Fruit fly (Drosophila melanogaster) whole organism, embryonic: ENCODE data around the gene Adsl.

ENCODE experiments used
- Adf1 ChIP-seq: fragments of 200-800 bp; sonication (Bioruptor generic); IDR thresholded peaks from 2 replicates; pipeline ENCODE4 v1.3.6; 2022; ENCODE audit warnings: missing biosample characterization, missing genetic modification characterization
- CG10565 ChIP-seq: fragments of 200-800 bp; sonication (Bioruptor generic); optimal IDR thresholded peaks from 3 replicates; lab custom pipeline; 2016; ENCODE audit warnings: missing biosample characterization, mild to moderate bottlenecking, missing genetic modification characterization
- CG13296 ChIP-seq: fragments of 200-800 bp; sonication (Bioruptor generic); optimal IDR thresholded peaks from 3 replicates; lab custom pipeline; 2018; ENCODE audit warnings: missing biosample characterization, mild to moderate bottlenecking, missing genetic modification characterization
- CG13424 ChIP-seq: fragments of 200-800 bp; sonication (Bioruptor generic); optimal IDR thresholded peaks from 2 replicates; lab custom pipeline; 2019; ENCODE audit warnings: missing biosample characterization, mild to moderate bottlenecking, missing genetic modification characterization, moderate library complexity
- CG13624 ChIP-seq: fragments of 200-800 bp; sonication (Bioruptor generic); optimal IDR thresholded peaks from 2 replicates; lab custom pipeline; 2016; ENCODE audit warnings: missing biosample characterization, missing genetic modification characterization
- CG14667 ChIP-seq: fragments of 200-800 bp; sonication (Bioruptor generic); IDR thresholded peaks from 2 replicates; pipeline ENCODE4 v1.3.6; 2022; ENCODE audit warnings: missing biosample characterization, missing genetic modification characterization
- CG15073 ChIP-seq: fragments of 200-800 bp; sonication (Bioruptor generic); optimal IDR thresholded peaks from 2 replicates; lab custom pipeline; 2016; ENCODE audit warnings: missing biosample characterization, missing genetic modification characterization
- CG17568 ChIP-seq: fragments of 200-800 bp; sonication (Bioruptor generic); optimal IDR thresholded peaks from 2 replicates; lab custom pipeline; 2018; ENCODE audit warnings: missing biosample characterization, mild to moderate bottlenecking, missing genetic modification characterization, moderate library complexity
- CG2889 ChIP-seq: fragments of 200-800 bp; sonication (Bioruptor generic); IDR thresholded peaks from 3 replicates; pipeline ENCODE4 v1.3.6; 2022; ENCODE audit warnings: missing biosample characterization, missing genetic modification characterization
- CG30403 ChIP-seq: fragments of 200-800 bp; sonication (Bioruptor generic); optimal IDR thresholded peaks from 3 replicates; lab custom pipeline; 2016; ENCODE audit warnings: missing biosample characterization, missing genetic modification characterization
- CG3163 ChIP-seq: fragments of 200-800 bp; sonication (Bioruptor generic); optimal IDR thresholded peaks from 3 replicates; lab custom pipeline; 2016; ENCODE audit warnings: missing biosample characterization, missing genetic modification characterization
- CG32772 ChIP-seq: fragments of 200-800 bp; sonication (Bioruptor generic); IDR thresholded peaks from 2 replicates; pipeline ENCODE4 v1.3.6; 2022; ENCODE audit warnings: missing biosample characterization, missing genetic modification characterization
- CG34224 ChIP-seq: fragments of 200-800 bp; sonication (Bioruptor generic); IDR thresholded peaks from 3 replicates; pipeline ENCODE4 v1.3.6; 2022; ENCODE audit warnings: missing biosample characterization, missing genetic modification characterization; ENCODE audit not compliant: partially characterized antibody
- CG3847 ChIP-seq: fragments of 200-800 bp; sonication (Bioruptor generic); IDR thresholded peaks from 2 replicates; pipeline ENCODE4 v1.3.6; 2022; ENCODE audit warnings: missing biosample characterization, missing genetic modification characterization
- CG4707 ChIP-seq: fragments of 200-800 bp; sonication (Bioruptor generic); optimal IDR thresholded peaks from 2 replicates; lab custom pipeline; 2018; ENCODE audit warnings: missing biosample characterization, mild to moderate bottlenecking, missing genetic modification characterization, moderate library complexity
- CG5180 ChIP-seq: fragments of 200-800 bp; sonication (Bioruptor generic); optimal IDR thresholded peaks from 3 replicates; lab custom pipeline; 2017; ENCODE audit warnings: missing biosample characterization, missing genetic modification characterization, mild to moderate bottlenecking, moderate library complexity, missing genetic modification reagents
- CG7963 ChIP-seq: fragments of 200-800 bp; sonication (Bioruptor generic); IDR thresholded peaks from 3 replicates; pipeline ENCODE4 v1.3.6; 2022; ENCODE audit warnings: missing biosample characterization, missing genetic modification characterization; ENCODE audit not compliant: partially characterized antibody
- CTCF ChIP-seq: fragments of 200-800 bp; sonication (Bioruptor generic); optimal IDR thresholded peaks from 2 replicates; lab custom pipeline; 2017; ENCODE audit warnings: missing biosample characterization, mild to moderate bottlenecking, missing genetic modification characterization, moderate library complexity
- Dip3 ChIP-seq: fragments of 200-800 bp; sonication (Bioruptor generic); optimal IDR thresholded peaks from 3 replicates; lab custom pipeline; 2016; ENCODE audit warnings: missing biosample characterization, missing genetic modification characterization
- Doc2 ChIP-seq: fragments of 200-800 bp; sonication (Bioruptor generic); IDR thresholded peaks from 2 replicates; pipeline ENCODE4 v1.3.6; 2022; ENCODE audit warnings: missing biosample characterization, missing genetic modification characterization
- H2.0 ChIP-seq: fragments of 200-800 bp; sonication (Bioruptor generic); IDR thresholded peaks from 2 replicates; pipeline ENCODE4 v1.3.6; 2022; ENCODE audit warnings: missing biosample characterization, missing genetic modification characterization
- Opbp ChIP-seq: fragments of 200-800 bp; sonication (Bioruptor generic); IDR thresholded peaks from 3 replicates; pipeline ENCODE4 v1.3.6; 2022; ENCODE audit warnings: missing biosample characterization, missing genetic modification characterization; ENCODE audit not compliant: partially characterized antibody
- Rx ChIP-seq: fragments of 200-800 bp; sonication (Bioruptor generic); IDR thresholded peaks from 2 replicates; pipeline ENCODE4 v1.3.6; 2022; ENCODE audit warnings: missing biosample characterization, missing genetic modification characterization
- Scr ChIP-seq: fragments of 200-800 bp; sonication (Bioruptor generic); IDR thresholded peaks from 2 replicates; pipeline ENCODE4 v1.3.6; 2022; ENCODE audit warnings: missing biosample characterization, missing genetic modification characterization; ENCODE audit not compliant: partially characterized antibody
- Usf ChIP-seq: fragments of 200-800 bp; sonication (Bioruptor generic); optimal IDR thresholded peaks from 2 replicates; lab custom pipeline; 2017; ENCODE audit warnings: missing genotype, missing biosample characterization, missing genetic modification characterization
- az2 ChIP-seq: fragments of 200-800 bp; sonication (Bioruptor generic); optimal IDR thresholded peaks from 3 replicates; lab custom pipeline; 2016; ENCODE audit warnings: missing biosample characterization, missing genetic modification characterization
- bsh ChIP-seq, 2 experiments: fragments of 200-800 bp; sonication (Bioruptor generic); optimal IDR thresholded peaks; 2 replicates each; lab custom pipeline; 2017 to 2018; ENCODE audit warnings: mild to moderate bottlenecking in 2 of 2, missing biosample characterization in 2 of 2, missing genetic modification characterization in 2 of 2, moderate library complexity in 1 of 2
- cas ChIP-seq: fragments of 200-800 bp; sonication (Bioruptor generic); IDR thresholded peaks from 2 replicates; pipeline ENCODE4 v1.3.6; 2022; ENCODE audit warnings: missing biosample characterization, missing genetic modification characterization
- da ChIP-seq: fragments of 200-800 bp; sonication (Bioruptor generic); optimal IDR thresholded peaks from 2 replicates; lab custom pipeline; 2016; ENCODE audit warnings: missing biosample characterization, missing genetic modification characterization
- disco-r ChIP-seq: fragments of 200-800 bp; sonication (Bioruptor generic); optimal IDR thresholded peaks from 2 replicates; lab custom pipeline; 2016; ENCODE audit warnings: missing biosample characterization, missing genetic modification characterization
- ems ChIP-seq: fragments of 200-800 bp; sonication (Bioruptor generic); optimal IDR thresholded peaks from 3 replicates; lab custom pipeline; 2016; ENCODE audit warnings: missing biosample characterization, missing genetic modification characterization
- fd3F ChIP-seq: fragments of 200-800 bp; sonication (Bioruptor generic); optimal IDR thresholded peaks from 2 replicates; lab custom pipeline; 2018; ENCODE audit warnings: missing biosample characterization, mild to moderate bottlenecking, missing genetic modification characterization, moderate library complexity
- fu2 ChIP-seq: fragments of 200-800 bp; sonication (Bioruptor generic); optimal IDR thresholded peaks from 2 replicates; lab custom pipeline; 2016; ENCODE audit warnings: missing biosample characterization, missing genetic modification characterization
- gcm2 ChIP-seq: fragments of 200-800 bp; sonication (Bioruptor generic); optimal IDR thresholded peaks from 2 replicates; lab custom pipeline; 2016; ENCODE audit warnings: missing biosample characterization, missing genetic modification characterization
- grn ChIP-seq: fragments of 200-800 bp; sonication (Bioruptor generic); optimal IDR thresholded peaks from 3 replicates; lab custom pipeline; 2017; ENCODE audit warnings: missing biosample characterization, missing genetic modification characterization
- h ChIP-seq: fragments of >200 bp; optimal IDR thresholded peaks from 2 replicates; lab custom pipeline; 2017
- hb ChIP-seq: fragments of 200-800 bp; sonication (Bioruptor generic); IDR thresholded peaks from 3 replicates; pipeline ENCODE4 v1.3.6; 2022; ENCODE audit warnings: missing biosample characterization, missing genetic modification characterization; ENCODE audit not compliant: partially characterized antibody
- inv ChIP-seq: fragments of 200-800 bp; sonication (Bioruptor generic); IDR thresholded peaks from 2 replicates; pipeline ENCODE4 v1.3.6; 2022; ENCODE audit warnings: missing biosample characterization, missing genetic modification characterization; ENCODE audit not compliant: partially characterized antibody
- ken ChIP-seq: fragments of 200-800 bp; sonication (Bioruptor generic); IDR thresholded peaks from 3 replicates; pipeline ENCODE4 v1.3.6; 2022; ENCODE audit warnings: missing biosample characterization, missing genetic modification characterization
- luna ChIP-seq: fragments of 200-800 bp; sonication (Bioruptor generic); optimal IDR thresholded peaks from 2 replicates; lab custom pipeline; 2016; ENCODE audit warnings: missing biosample characterization, missing genetic modification characterization
- nerfin-2 ChIP-seq: fragments of 200-800 bp; sonication (Bioruptor generic); IDR thresholded peaks from 2 replicates; pipeline ENCODE4 v1.3.6; 2022; ENCODE audit warnings: missing biosample characterization, missing genetic modification characterization; ENCODE audit not compliant: partially characterized antibody
- sc ChIP-seq, 3 experiments: fragments of >200 bp in 2 of 3; fragments of 200-800 bp in 1 of 3; sonication (Bioruptor generic) in 1 of 3; optimal IDR thresholded peaks; 2 replicates in 2 of 3; 3 replicates in 1 of 3; lab custom pipeline; 2017; ENCODE audit warnings: mild to moderate bottlenecking in 1 of 3, missing biosample characterization in 1 of 3, missing genetic modification characterization in 1 of 3, missing genetic modification reagents in 1 of 3
- scrt ChIP-seq: fragments of 200-800 bp; sonication (Bioruptor generic); optimal IDR thresholded peaks from 2 replicates; lab custom pipeline; 2018; ENCODE audit warnings: missing biosample characterization, mild to moderate bottlenecking, missing genetic modification characterization, moderate library complexity
- sim ChIP-seq: fragments of 200-800 bp; sonication (Bioruptor generic); IDR thresholded peaks from 2 replicates; pipeline ENCODE4 v1.3.6; 2022; ENCODE audit warnings: missing biosample characterization, missing genetic modification characterization
- tap ChIP-seq: fragments of 200-800 bp; optimal IDR thresholded peaks from 3 replicates; lab custom pipeline; 2019; ENCODE audit warnings: missing biosample characterization, mild to moderate bottlenecking, missing genetic modification characterization, moderate library complexity
- tio ChIP-seq: fragments of 200-800 bp; sonication (Bioruptor generic); optimal IDR thresholded peaks from 2 replicates; lab custom pipeline; 2017; ENCODE audit warnings: missing biosample characterization, missing genetic modification characterization, inconsistent platforms
- twi ChIP-seq: fragments of 200-800 bp; optimal IDR thresholded peaks from 2 replicates; lab custom pipeline; 2019; ENCODE audit warnings: missing biosample characterization, mild to moderate bottlenecking, missing genetic modification characterization, moderate library complexity
- vfl ChIP-seq: fragments of 200-800 bp; sonication (Bioruptor generic); optimal IDR thresholded peaks from 2 replicates; lab custom pipeline; 2016; ENCODE audit warnings: missing biosample characterization, missing genetic modification characterization
- wor ChIP-seq: fragments of 200-800 bp; sonication (Bioruptor generic); IDR thresholded peaks from 2 replicates; pipeline ENCODE4 v1.3.6; 2022; ENCODE audit warnings: missing biosample characterization, missing genetic modification characterization
- z ChIP-seq: fragments of 200-800 bp; sonication (Bioruptor generic); IDR thresholded peaks from 3 replicates; pipeline ENCODE4 v1.3.6; 2022; ENCODE audit warnings: missing biosample characterization, missing genetic modification characterization
- zen ChIP-seq: fragments of 200-800 bp; sonication (Bioruptor generic); optimal IDR thresholded peaks from 3 replicates; lab custom pipeline; 2018; ENCODE audit warnings: missing biosample characterization, mild to moderate bottlenecking, missing genetic modification characterization, moderate library complexity
- zen2 ChIP-seq: fragments of 200-800 bp; sonication (Bioruptor generic); IDR thresholded peaks from 3 replicates; pipeline ENCODE4 v1.3.6; 2022; ENCODE audit warnings: missing biosample characterization, missing genetic modification characterization; ENCODE audit not compliant: partially characterized antibody

The Adsl gene

dm6 chr3R:17020956-17021355, at the start of gene Adsl (continued):
- TF ChIP-seq twi (tag; lab: Kevin White, UChicago) (no peak), disco-r (GFP tag; lab: Kevin White, UChicago) (no peak), inv (GFP tag; lab: Robert Waterston, UW) (no peak), fu2 (GFP tag; lab: Kevin White, UChicago) (no peak), sim (GFP tag; lab: Robert Waterston, UW) (peak; percentile 69), zen2 (GFP tag; lab: Robert Waterston, UW) (no peak), nerfin-2 (GFP tag; lab: Robert Waterston, UW) (no peak), CG30403 (GFP tag; lab: Kevin White, UChicago) (peak; percentile 42), CG15073 (GFP tag; lab: Kevin White, UChicago) (no peak), CG14667 (GFP tag; lab: Robert Waterston, UW) (no peak), CG34224 (GFP tag; lab: Robert Waterston, UW) (peak; percentile 43; the same call in 2 of the 3 replicates), ken (GFP tag; lab: Robert Waterston, UW) (no peak), H2.0 (GFP tag; lab: Robert Waterston, UW) (no peak), wor (GFP tag; lab: Robert Waterston, UW) (no peak), Rx (GFP tag; lab: Robert Waterston, UW) (no peak), CG13624 (peak; percentile 19), Adf1 (GFP tag; lab: Robert Waterston, UW) (no peak), da (GFP tag; lab: Kevin White, UChicago) (peak; percentile 12), luna (no peak), CG10565 (GFP tag; lab: Kevin White, UChicago) (no peak), z (0 out of 3 replicates have a peak, but pooled peaks have one; percentile 9), sc (optimal IDR thresholded peaks at IDR 0.05; lab: Kevin White, UChicago) (no peak), sc (GFP tag; optimal IDR thresholded peaks at IDR 0.05; lab: Kevin White, UChicago) (peak; percentile 67), grn (peak; percentile 43), h (lab: Kevin White, UChicago) (no peak), CG3163 (GFP tag; lab: Kevin White, UChicago) (no peak), CG2889 (GFP tag; lab: Robert Waterston, UW) (no peak), CG7963 (no peak), zen (tag; lab: Kevin White, UChicago) (peak; percentile 67), CTCF (GFP tag; lab: Kevin White, UChicago) (peak; percentile 56), CG5180 (GFP tag; lab: Kevin White, UChicago) (peak; percentile 49), CG13424 (tag; lab: Kevin White, UChicago) (no peak), az2 (peak; percentile 32), Usf (GFP tag; lab: Kevin White, UChicago) (no peak), CG13296 (no peak), Opbp (GFP tag; lab: Robert Waterston, UW) (no peak), cas (GFP tag; lab: Robert Waterston, UW) (no peak), ems (GFP tag; lab: Kevin White, UChicago) (no peak), CG3847 (no peak), vfl (no peak), hb (GFP tag; lab: Robert Waterston, UW) (no peak), tio (no peak), bsh (GFP tag; optimal IDR thresholded peaks at IDR 0.05; lab: Kevin White, UChicago) (no peak), CG17568 (GFP tag; lab: Kevin White, UChicago) (no peak), scrt (GFP tag; lab: Kevin White, UChicago) (peak; percentile 90), CG4707 (peak; percentile 75), Doc2 (GFP tag; lab: Robert Waterston, UW) (no peak), gcm2 (GFP tag; lab: Kevin White, UChicago) (peak; percentile 41), fd3F (GFP tag; lab: Kevin White, UChicago) (no peak), Scr (peak; percentile 33; the same call in 1 of the 2 replicates), tap (peak; percentile 48), CG32772 (no peak), Dip3 (no peak)
